Worm (Caenorhabditis elegans): ENCODE data around the gene dis-3.

DNA sequence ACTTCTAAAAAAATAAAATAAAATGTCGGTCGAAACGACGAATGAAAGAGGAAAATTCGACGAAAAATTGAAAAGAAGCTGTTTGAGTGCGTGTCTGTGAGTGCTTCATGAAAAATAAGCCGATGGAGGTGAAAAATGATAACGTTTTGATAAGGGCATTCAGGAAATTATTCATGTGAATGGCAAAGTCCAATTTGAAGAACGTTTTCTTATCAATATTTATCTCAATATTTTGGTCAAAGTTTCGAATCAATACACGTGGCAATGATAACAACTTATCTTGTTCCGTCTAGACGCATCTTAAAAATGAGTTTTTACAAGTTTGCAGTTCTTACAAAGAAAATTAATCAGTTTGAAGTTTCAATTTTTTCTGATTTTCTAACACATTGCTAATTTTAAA is 37.8 kb upstream of the dis-3 start:
- TF ChIP-seq aly-2 (tag; optimal IDR thresholded peaks at IDR 0.05): no peak
- no peak for TF ChIP-seq pag-3 (tag; optimal IDR thresholded peaks at IDR 0.05; ENCODE audit: borderline replicate concordance, insufficient read depth)
- no peak for TF ChIP-seq nhr-28 (tag; optimal IDR thresholded peaks at IDR 0.05)
- no peak for TF ChIP-seq dsc-1 (tag; optimal IDR thresholded peaks at IDR 0.05)
- TF ChIP-seq hlh-4 (tag; optimal IDR thresholded peaks at IDR 0.05): no peak
- no peak for TF ChIP-seq lin-35 (GFP tag; optimal IDR thresholded peaks at IDR 0.05)
- TF ChIP-seq lin-39 (tag; optimal IDR thresholded peaks at IDR 0.05): no peak
- TF ChIP-seq lir-3 (tag; optimal IDR thresholded peaks at IDR 0.05; ENCODE audit: poor library complexity): no peak
- TF ChIP-seq nhr-76 (tag; optimal IDR thresholded peaks at IDR 0.05): no peak
- TF ChIP-seq ama-1 (optimal IDR thresholded peaks at IDR 0.05): no peak
- TF ChIP-seq unc-130 (tag; optimal IDR thresholded peaks at IDR 0.05): no peak
- no peak for TF ChIP-seq nhr-237 (tag; optimal IDR thresholded peaks at IDR 0.05)
- TF ChIP-seq rnt-1 (tag; optimal IDR thresholded peaks at IDR 0.05): no peak
